Worm (Caenorhabditis elegans): ENCODE measurements around the gene C55A6.12.

The C55A6.12 gene

ce11 chrV:11531100-11531499, 28.2 kb upstream of the C55A6.12 start (continued):
- TF ChIP-seq lin-13 (GFP tag; optimal IDR thresholded peaks at IDR 0.05) (peak; percentile 55), nhr-85 (tag) (peak; percentile 100), sup-37 (GFP tag; optimal IDR thresholded peaks at IDR 0.05) (no peak), vab-15 (tag; optimal IDR thresholded peaks at IDR 0.05) (no peak), fkh-10 (GFP tag; optimal IDR thresholded peaks at IDR 0.05) (no peak), hpl-2 (GFP tag; optimal IDR thresholded peaks at IDR 0.05) (no peak), egl-13 (tag; optimal IDR thresholded peaks at IDR 0.05) (no peak), Y116A8C.19 (tag; optimal IDR thresholded peaks at IDR 0.05; ENCODE audit: borderline replicate concordance) (no peak), lir-3 (tag; optimal IDR thresholded peaks at IDR 0.05; ENCODE audit: poor library complexity) (no peak), zip-4 (GFP tag; optimal IDR thresholded peaks at IDR 0.05) (no peak), swsn-7 (tag; optimal IDR thresholded peaks at IDR 0.05) (peak; percentile 31), pag-3 (tag; optimal IDR thresholded peaks at IDR 0.05; ENCODE audit: borderline replicate concordance, insufficient read depth) (no peak), isw-1 (GFP tag; IDR thresholded peaks at IDR 0.05) (no peak), hlh-4 (tag; optimal IDR thresholded peaks at IDR 0.05) (no peak), lin-39 (tag; optimal IDR thresholded peaks at IDR 0.05) (no peak), mab-9 (GFP tag; IDR thresholded peaks at IDR 0.05) (0 out of 2 replicates have a peak, but pooled peaks have one; percentile 23), pax-3 (tag; optimal IDR thresholded peaks at IDR 0.05) (no peak), aha-1 (tag; optimal IDR thresholded peaks at IDR 0.05) (no peak), snpc-4 (tag; optimal IDR thresholded peaks at IDR 0.05) (no peak), efl-1 (optimal IDR thresholded peaks at IDR 0.05) (peak; percentile 20 to 39), efl-1 (GFP tag; optimal IDR thresholded peaks at IDR 0.05 in 1 of 2) (peak in 1 of 2 experiments; percentile 6), ama-1 (optimal IDR thresholded peaks at IDR 0.05) (no peak), unc-98 (GFP tag; IDR thresholded peaks at IDR 0.05) (no peak), ces-1 (GFP tag; optimal IDR thresholded peaks at IDR 0.05) (no peak), unc-62 (GFP tag; optimal IDR thresholded peaks at IDR 0.05) (no peak), nhr-12 (tag; optimal IDR thresholded peaks at IDR 0.05) (no peak), mep-1 (tag; optimal IDR thresholded peaks at IDR 0.05) (peak; percentile 85), skn-1 (tag; optimal IDR thresholded peaks at IDR 0.05) (no peak), nhr-47 (tag; optimal IDR thresholded peaks at IDR 0.05) (peak; percentile 56), sptf-1 (tag; optimal IDR thresholded peaks at IDR 0.05) (no peak), tbx-2 (tag; optimal IDR thresholded peaks at IDR 0.05) (peak; percentile 35), snu-23 (GFP tag; optimal IDR thresholded peaks at IDR 0.05) (peak; percentile 83), nhr-71 (tag; optimal IDR thresholded peaks at IDR 0.05) (peak; percentile 82), tlp-1 (tag; optimal IDR thresholded peaks at IDR 0.05) (no peak), sox-4 (tag; optimal IDR thresholded peaks at IDR 0.05) (no peak), C16A3.4 (tag; optimal IDR thresholded peaks at IDR 0.05) (peak; percentile 49), nhr-20 (tag; optimal IDR thresholded peaks at IDR 0.05) (peak; percentile 90), unc-30 (tag; optimal IDR thresholded peaks at IDR 0.05) (no peak), fkh-4 (tag; optimal IDR thresholded peaks at IDR 0.05; ENCODE audit: borderline replicate concordance) (no peak), ets-5 (GFP tag; IDR thresholded peaks at IDR 0.05) (no peak), jun-1 (tag; optimal IDR thresholded peaks at IDR 0.05) (no peak), mef-2 (tag; optimal IDR thresholded peaks at IDR 0.05) (no peak), irx-1 (tag; optimal IDR thresholded peaks at IDR 0.05) (no peak), F16B12.6 (tag; optimal IDR thresholded peaks at IDR 0.05) (no peak), dsc-1 (tag; optimal IDR thresholded peaks at IDR 0.05) (no peak)

DNA sequence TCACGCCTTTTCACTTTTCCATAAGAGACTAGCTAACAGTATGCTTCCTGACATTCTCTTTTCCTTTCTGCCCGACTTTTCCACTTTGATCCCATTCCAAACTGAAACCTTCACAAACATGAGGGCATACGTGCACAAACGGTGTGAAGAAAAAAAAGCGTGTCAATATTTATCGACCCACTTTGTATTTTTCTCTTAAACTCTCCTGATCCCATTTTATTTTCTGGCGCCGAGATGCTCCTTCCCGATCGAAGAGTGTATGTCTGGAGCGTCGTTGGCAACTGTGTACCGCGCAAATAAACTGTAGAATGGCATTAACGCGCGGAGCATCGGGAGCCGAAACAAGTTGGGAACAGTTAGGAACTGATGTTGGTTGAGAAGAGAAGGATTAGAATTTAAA, 26.6 kb upstream of the C55A6.12 start:
- TF ChIP-seq nhr-71 (tag; optimal IDR thresholded peaks at IDR 0.05), result peak; percentile 36
- TF ChIP-seq fkh-4 (tag; optimal IDR thresholded peaks at IDR 0.05; ENCODE audit: borderline replicate concordance), result no peak
- peak; percentile 36 for TF ChIP-seq nhr-20 (tag; optimal IDR thresholded peaks at IDR 0.05)
- peak in 1 of 2 experiments; percentile 21 for TF ChIP-seq lsy-2 (tag; optimal IDR thresholded peaks at IDR 0.05)
- peak; percentile 48 for TF ChIP-seq lin-14 (GFP tag; optimal IDR thresholded peaks at IDR 0.05)
- no peak for TF ChIP-seq ceh-8 (GFP tag; optimal IDR thresholded peaks at IDR 0.05)
- peak; percentile 45 to 57 for TF ChIP-seq egl-27 (tag; optimal IDR thresholded peaks at IDR 0.05)
- no peak for TF ChIP-seq efl-1 (optimal IDR thresholded peaks at IDR 0.05)
- TF ChIP-seq efl-1 (GFP tag; optimal IDR thresholded peaks at IDR 0.05 in 1 of 2), result peak in 1 of 2 experiments; percentile 58
- TF ChIP-seq mep-1 (tag; optimal IDR thresholded peaks at IDR 0.05), result no peak
- TF ChIP-seq sox-4 (tag; optimal IDR thresholded peaks at IDR 0.05), result no peak
- TF ChIP-seq tlp-1 (tag; optimal IDR thresholded peaks at IDR 0.05), result no peak
- no peak for TF ChIP-seq C16A3.4 (tag; optimal IDR thresholded peaks at IDR 0.05)
- peak; percentile 58 for TF ChIP-seq tbx-2 (tag; optimal IDR thresholded peaks at IDR 0.05)
- no peak for TF ChIP-seq ceh-90 (tag; optimal IDR thresholded peaks at IDR 0.05)
- peak in 1 of 2 experiments; percentile 25 for TF ChIP-seq mdl-1 (tag; optimal IDR thresholded peaks at IDR 0.05)
- TF ChIP-seq C04F5.9 (tag; optimal IDR thresholded peaks at IDR 0.05), result no peak
- TF ChIP-seq snu-23 (GFP tag; optimal IDR thresholded peaks at IDR 0.05), result no peak
- peak; percentile 65 for TF ChIP-seq nhr-77 (tag; optimal IDR thresholded peaks at IDR 0.05)
